Worm (Caenorhabditis elegans): Measurements from ENCODE around the gene nhr-172.

ce11 chrV:7485000-7485399 is 23.8 kb upstream of the nhr-172 start, which contains the start of gene srbc-8:
- no peak for TF ChIP-seq ama-1 (optimal IDR thresholded peaks at IDR 0.05)
- no peak for TF ChIP-seq tra-4 (tag; optimal IDR thresholded peaks at IDR 0.05)
